Worm (Caenorhabditis elegans) whole organism, L3 larva: Measurements from ENCODE around the gene Y66D12A.24.

Source experiments
- ZK546.5 ChIP-seq: sonication (generic microtip); optimal IDR thresholded peaks from 2 replicates; lab custom pipeline; 2017; ENCODE audit warnings: missing biosample characterization, missing genetic modification characterization
- ceh-16 ChIP-seq: sonication (generic microtip); optimal IDR thresholded peaks from 2 replicates; lab custom pipeline; 2017; ENCODE audit warnings: missing biosample characterization, missing genetic modification characterization
- ceh-28 ChIP-seq: fragments of 150-350 bp; optimal IDR thresholded peaks from 2 replicates; lab custom pipeline; 2014; ENCODE audit warnings: missing biosample characterization, missing genetic modification reagents, missing genetic modification characterization
- egl-27 ChIP-seq: sonication (generic microtip); optimal IDR thresholded peaks from 4 replicates; lab custom pipeline; 2017; ENCODE audit warnings: missing biosample characterization, missing genetic modification reagents, missing genetic modification characterization
- elt-3 ChIP-seq, 3 experiments: fragments of 150-350 bp in 1 of 3; sonication (generic microtip) in 2 of 3; optimal IDR thresholded peaks; 2 replicates in 2 of 3; 4 replicates in 1 of 3; lab custom pipeline; 2014 to 2017; ENCODE audit warnings: missing biosample characterization in 3 of 3, missing genetic modification characterization in 3 of 3
- mdl-1 ChIP-seq: fragments of 150-350 bp; optimal IDR thresholded peaks from 2 replicates; lab custom pipeline; 2014; ENCODE audit warnings: missing biosample characterization, missing genetic modification characterization
- nfya-1 ChIP-seq: sonication (generic microtip); optimal IDR thresholded peaks from 2 replicates; lab custom pipeline; 2017; ENCODE audit warnings: missing genetic modification characterization, mild to moderate bottlenecking, missing compliant biosample characterization, antibody characterized with exemption, moderate library complexity; ENCODE audit not compliant: insufficient read depth
- nhr-76 ChIP-seq: fragments of 150-350 bp; sonication (generic microtip); optimal IDR thresholded peaks from 5 replicates; lab custom pipeline; 2014; ENCODE audit warnings: missing biosample characterization, missing genetic modification characterization
- nhr-77 ChIP-seq: fragments of 150-350 bp; optimal IDR thresholded peaks from 2 replicates; lab custom pipeline; 2014; ENCODE audit warnings: missing biosample characterization, missing genetic modification characterization
- pha-4 ChIP-seq: fragments of 150-350 bp; optimal IDR thresholded peaks from 2 replicates; lab custom pipeline; 2014; ENCODE audit warnings: missing biosample characterization, missing genetic modification reagents, missing genetic modification characterization
- pqm-1 ChIP-seq: fragments of 150-350 bp; optimal IDR thresholded peaks from 2 replicates; lab custom pipeline; 2017; ENCODE audit warnings: missing biosample characterization, missing genetic modification characterization, inconsistent platforms
- snpc-4 ChIP-seq: fragments of 150-350 bp; optimal IDR thresholded peaks from 2 replicates; lab custom pipeline; 2014; ENCODE audit warnings: missing biosample characterization, missing genetic modification characterization

DNA sequence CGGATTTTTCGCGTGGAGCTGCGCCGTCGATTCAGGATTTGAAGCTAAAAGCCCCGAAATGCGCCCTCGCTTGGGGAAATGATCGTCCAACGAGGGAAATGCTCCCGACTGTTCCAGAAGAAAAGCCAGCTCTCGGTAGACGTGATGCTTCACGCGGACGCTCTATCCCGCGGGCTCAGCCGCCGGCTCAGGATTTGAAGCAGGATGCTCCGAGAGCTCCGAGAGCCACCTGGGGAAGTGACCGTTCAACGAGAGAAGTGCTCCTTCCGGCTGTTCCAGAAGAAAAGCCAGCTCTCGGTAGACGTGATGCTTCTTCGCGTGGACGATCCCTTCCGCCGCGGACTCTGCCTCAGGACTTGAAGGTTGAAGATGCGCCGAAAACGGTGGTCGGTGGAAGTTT is 14.2 kb downstream of the Y66D12A.24 start:
- TF ChIP-seq nhr-76 (tag; lab: Kevin White, UChicago): no peak
- no peak for TF ChIP-seq pqm-1 (tag; lab: Kevin White, UChicago)
- no peak for TF ChIP-seq ceh-28 (tag; lab: Kevin White, UChicago)
- no peak for TF ChIP-seq mdl-1 (tag; lab: Kevin White, UChicago)
- TF ChIP-seq pha-4: no peak
- no peak for TF ChIP-seq nhr-77
- TF ChIP-seq ceh-16: no peak
- TF ChIP-seq snpc-4 (tag; lab: Kevin White, UChicago): no peak
- TF ChIP-seq nfya-1 (tag; lab: Kevin White, UChicago): no peak
- TF ChIP-seq egl-27 (tag; lab: Kevin White, UChicago): no peak
- TF ChIP-seq ZK546.5 (tag; lab: Kevin White, UChicago): no peak
- no peak for TF ChIP-seq elt-3 (tag; optimal IDR thresholded peaks at IDR 0.05; lab: Kevin White, UChicago)
